Worm (Caenorhabditis elegans) whole organism, mixed stage, embryonic: ENCODE results near the gene Y61A9LA.12.
"Not testable (repeated sequence)": the region's sequence is repeated elsewhere in the genome, so short reads cannot be mapped to it uniquely, and the experiment has no call there.

Experiments
- bed-3 ChIP-seq: fragments of 200-800 bp; sonication (Bioruptor generic); optimal IDR thresholded peaks from 3 replicates; lab custom pipeline; 2018; ENCODE audit warnings: mild to moderate bottlenecking, missing genetic modification characterization, moderate library complexity, missing compliant biosample characterization
- blmp-1 ChIP-seq: fragments of 150-350 bp; optimal IDR thresholded peaks from 2 replicates; lab custom pipeline; 2014; ENCODE audit warnings: missing biosample characterization, missing genetic modification characterization
- ceh-39 ChIP-seq: fragments of 150-350 bp; optimal IDR thresholded peaks from 2 replicates; lab custom pipeline; 2014; ENCODE audit warnings: missing biosample characterization, missing genetic modification characterization
- ceh-43 ChIP-seq: fragments of 200-800 bp; sonication (Bioruptor generic); optimal IDR thresholded peaks from 2 replicates; lab custom pipeline; 2018; ENCODE audit warnings: mild to moderate bottlenecking, missing genetic modification characterization, moderate library complexity, missing compliant biosample characterization
- ceh-83 ChIP-seq: fragments of 200-800 bp; sonication (Bioruptor generic); optimal IDR thresholded peaks from 2 replicates; lab custom pipeline; 2018; ENCODE audit warnings: mild to moderate bottlenecking, missing genetic modification characterization, missing compliant biosample characterization
- ces-1 ChIP-seq: fragments of 150-350 bp; optimal IDR thresholded peaks from 2 replicates; lab custom pipeline; 2014; ENCODE audit warnings: missing biosample characterization, missing genetic modification reagents, missing genetic modification characterization
- cnd-1 ChIP-seq: fragments of 200-800 bp; sonication (Bioruptor generic); optimal IDR thresholded peaks from 2 replicates; lab custom pipeline; 2018; ENCODE audit warnings: mild to moderate bottlenecking, missing genetic modification characterization, missing compliant biosample characterization
- drap-1 ChIP-seq: fragments of 200-800 bp; sonication (Bioruptor generic); optimal IDR thresholded peaks from 3 replicates; lab custom pipeline; 2018; ENCODE audit warnings: mild to moderate bottlenecking, missing genetic modification characterization, missing compliant biosample characterization
- elt-1 ChIP-seq: sonication (generic microtip); optimal IDR thresholded peaks from 2 replicates; lab custom pipeline; 2017; ENCODE audit warnings: missing genetic modification characterization, mild to moderate bottlenecking, missing compliant biosample characterization, antibody characterized with exemption, moderate library complexity, borderline replicate concordance; ENCODE audit not compliant: insufficient read depth
- elt-3 ChIP-seq: fragments of 150-350 bp; optimal IDR thresholded peaks from 2 replicates; lab custom pipeline; 2014; ENCODE audit warnings: missing biosample characterization, missing genetic modification characterization
- flh-1 ChIP-seq: fragments of 200-800 bp; sonication (Bioruptor generic); optimal IDR thresholded peaks from 2 replicates; lab custom pipeline; 2018; ENCODE audit warnings: mild to moderate bottlenecking, missing genetic modification characterization, moderate library complexity, missing compliant biosample characterization
- ham-2 ChIP-seq: fragments of 200-800 bp; sonication (Bioruptor generic); optimal IDR thresholded peaks from 2 replicates; lab custom pipeline; 2018; ENCODE audit warnings: mild to moderate bottlenecking, missing genetic modification characterization, missing compliant biosample characterization
- hlh-1 ChIP-seq: fragments of 150-350 bp; optimal IDR thresholded peaks from 2 replicates; lab custom pipeline; 2014; ENCODE audit warnings: missing biosample characterization, missing genetic modification reagents, missing genetic modification characterization
- lin-13 ChIP-seq: fragments of 150-350 bp; optimal IDR thresholded peaks from 2 replicates; lab custom pipeline; 2014; ENCODE audit warnings: missing biosample characterization, missing genetic modification characterization
- lsy-2 ChIP-seq: fragments of 150-350 bp; optimal IDR thresholded peaks from 2 replicates; lab custom pipeline; 2014; ENCODE audit warnings: missing biosample characterization, missing genetic modification characterization
- mab-5 ChIP-seq: fragments of 150-350 bp; optimal IDR thresholded peaks from 2 replicates; lab custom pipeline; 2014; ENCODE audit warnings: missing biosample characterization, missing genetic modification characterization
- mep-1 ChIP-seq: fragments of 150-350 bp; optimal IDR thresholded peaks from 2 replicates; lab custom pipeline; 2017; ENCODE audit warnings: missing biosample characterization, missing genetic modification reagents, missing genetic modification characterization, inconsistent platforms
- mls-2 ChIP-seq: sonication (generic microtip); optimal IDR thresholded peaks from 2 replicates; lab custom pipeline; 2016; ENCODE audit warnings: mild to moderate bottlenecking, missing genetic modification characterization, moderate library complexity, missing compliant biosample characterization
- nhr-12 ChIP-seq: fragments of 150-350 bp; optimal IDR thresholded peaks from 2 replicates; lab custom pipeline; 2014; ENCODE audit warnings: missing biosample characterization, missing genetic modification characterization
- nhr-2 ChIP-seq: fragments of 150-350 bp; optimal IDR thresholded peaks from 2 replicates; lab custom pipeline; 2014; ENCODE audit warnings: missing biosample characterization, missing genetic modification characterization
- nhr-28 ChIP-seq: fragments of 150-350 bp; optimal IDR thresholded peaks from 2 replicates; lab custom pipeline; 2014; ENCODE audit warnings: missing biosample characterization, missing genetic modification characterization
- nhr-76 ChIP-seq: sonication (generic microtip); optimal IDR thresholded peaks from 2 replicates; lab custom pipeline; 2017; ENCODE audit warnings: missing biosample characterization, missing genetic modification characterization
- pha-4 ChIP-seq: fragments of 150-350 bp; optimal IDR thresholded peaks from 2 replicates; lab custom pipeline; 2018; ENCODE audit warnings: missing biosample characterization, missing genetic modification reagents, missing genetic modification characterization
- sem-2 ChIP-seq: fragments of 200-800 bp; sonication (Bioruptor generic); optimal IDR thresholded peaks from 2 replicates; lab custom pipeline; 2018; ENCODE audit warnings: mild to moderate bottlenecking, missing genetic modification characterization, missing compliant biosample characterization
- sptf-1 ChIP-seq: sonication (generic microtip); optimal IDR thresholded peaks from 2 replicates; lab custom pipeline; 2017; ENCODE audit warnings: mild to moderate bottlenecking, missing genetic modification characterization, moderate library complexity, missing compliant biosample characterization
- tbx-8 ChIP-seq: fragments of 200-800 bp; sonication (Bioruptor generic); optimal IDR thresholded peaks from 2 replicates; lab custom pipeline; 2018; ENCODE audit warnings: mild to moderate bottlenecking, missing genetic modification characterization, moderate library complexity, missing compliant biosample characterization
- unc-120 ChIP-seq: sonication (generic microtip); optimal IDR thresholded peaks from 2 replicates; lab custom pipeline; 2017; ENCODE audit warnings: missing genetic modification characterization, missing compliant biosample characterization; ENCODE audit not compliant: poor library complexity, severe bottlenecking
- unc-39 ChIP-seq: fragments of 150-350 bp; optimal IDR thresholded peaks from 2 replicates; lab custom pipeline; 2014; ENCODE audit warnings: missing biosample characterization, missing genetic modification characterization
- zip-8 ChIP-seq: fragments of 150-350 bp; optimal IDR thresholded peaks from 2 replicates; lab custom pipeline; 2014; ENCODE audit warnings: missing biosample characterization, missing genetic modification characterization
- ztf-11 ChIP-seq: fragments of 150-350 bp; optimal IDR thresholded peaks from 2 replicates; lab custom pipeline; 2014; ENCODE audit warnings: missing biosample characterization, missing genetic modification characterization

The Y61A9LA.12 gene

DNA sequence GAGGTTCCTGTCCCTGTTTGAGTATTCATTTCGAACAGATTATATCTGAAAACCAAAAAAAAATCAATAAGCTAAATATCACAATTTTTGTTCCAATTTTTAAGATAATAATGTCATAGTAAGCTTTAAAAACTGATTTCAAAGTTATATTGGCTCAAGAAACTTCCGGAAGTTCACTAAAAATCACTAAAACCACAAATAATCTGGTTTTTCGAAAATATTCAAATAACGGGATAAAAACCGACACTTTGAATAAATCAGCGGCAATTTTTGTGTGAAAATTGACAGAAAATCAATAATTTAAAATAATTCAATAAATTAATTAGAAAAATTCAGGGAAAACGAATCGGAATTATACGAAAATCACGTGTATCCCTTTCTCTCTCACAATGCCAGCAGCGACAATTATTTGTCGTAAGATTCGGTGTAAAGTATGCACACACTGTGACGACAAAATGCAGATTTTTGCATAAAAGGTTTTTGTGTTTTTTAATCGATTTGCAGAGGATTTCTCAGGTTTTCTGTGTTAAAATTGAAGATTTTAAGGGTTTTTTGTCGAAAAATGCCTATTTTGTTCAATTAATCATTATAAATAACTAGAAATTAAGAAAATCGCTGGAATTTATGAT, 16.4 kb downstream of the Y61A9LA.12 start, which contains the start of gene sut-2:
Gene sut-2, minus strand, starts transcription at position 51 of the 629 bp plus-strand sequence.
- TF ChIP-seq lsy-2 (tag; lab: Kevin White, UChicago) (peak; percentile 7), sptf-1 (tag; lab: Kevin White, UChicago) (no peak), sem-2 (GFP tag; lab: Kevin White, UChicago) (no peak), ces-1 (GFP tag; lab: Kevin White, UChicago) (peak; percentile 69), unc-120 (peak; percentile 85), mep-1 (tag; lab: Kevin White, UChicago) (peak; percentile 7), ham-2 (GFP tag; lab: Kevin White, UChicago) (no peak)

ce11 chrV:4570833-4571232, 17.2 kb downstream of the Y61A9LA.12 start, which contains the start of gene Y61A9LA.3:
Y61A9LA.3 (plus strand) TSS chrV:4571133.
- TF ChIP-seq flh-1 (GFP tag; lab: Kevin White, UChicago) (no peak), nhr-2 (tag; lab: Kevin White, UChicago) (no peak), zip-8 (tag; lab: Kevin White, UChicago) (no peak)

DNA sequence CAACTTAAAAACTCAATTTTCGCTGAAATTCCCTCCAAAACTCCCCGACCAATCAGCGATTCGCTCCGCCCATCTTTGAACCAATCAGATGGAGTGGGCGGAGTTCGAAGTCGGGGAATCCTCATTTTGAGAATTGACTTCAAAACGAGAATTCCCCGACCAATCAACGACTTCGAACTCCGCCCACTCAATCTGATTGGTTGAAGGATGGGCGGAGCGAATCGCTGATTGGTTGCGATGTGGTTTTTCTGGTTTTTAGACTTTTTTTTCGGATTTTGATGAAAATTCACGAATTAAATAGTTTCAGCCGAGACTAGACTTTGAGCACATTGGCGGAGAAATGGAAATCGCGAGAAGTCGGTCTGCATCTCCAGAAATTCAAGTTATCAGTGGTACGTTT, 18.3 kb downstream of the Y61A9LA.12 start:
- no peak for TF ChIP-seq ceh-43 (GFP tag; lab: Kevin White, UChicago)
- TF ChIP-seq mab-5 (tag; lab: Kevin White, UChicago), result no peak
- TF ChIP-seq lsy-2 (tag; lab: Kevin White, UChicago), result no peak
- TF ChIP-seq ceh-39 (tag; lab: Kevin White, UChicago), result no peak
- no peak for TF ChIP-seq elt-3 (tag; lab: Kevin White, UChicago)
- TF ChIP-seq unc-120, result no peak
- no peak for TF ChIP-seq hlh-1 (tag; lab: Kevin White, UChicago)
- TF ChIP-seq sptf-1 (tag; lab: Kevin White, UChicago), result no peak
- no peak for TF ChIP-seq ceh-83 (GFP tag; lab: Kevin White, UChicago)
- no peak for TF ChIP-seq drap-1 (GFP tag; lab: Kevin White, UChicago)
- TF ChIP-seq ztf-11 (tag; lab: Kevin White, UChicago), result no peak
- TF ChIP-seq cnd-1, result no peak
- TF ChIP-seq zip-8 (tag; lab: Kevin White, UChicago), result no peak
- TF ChIP-seq elt-1 (tag; lab: Kevin White, UChicago), result no peak
- no peak for TF ChIP-seq nhr-76 (tag; lab: Kevin White, UChicago)
- TF ChIP-seq bed-3 (GFP tag; lab: Kevin White, UChicago), result no peak
- TF ChIP-seq ces-1 (GFP tag; lab: Kevin White, UChicago), result no peak

- TF ChIP-seq pha-4 (tag; lab: Kevin White, UChicago); nhr-76 (tag; lab: Kevin White, UChicago); tbx-8 (GFP tag; lab: Kevin White, UChicago): not testable (repeated sequence)
These were observed 20.2 kb downstream of the Y61A9LA.12 start, which contains the start of gene hpo-39 for ce11 chrV:4573824-4574223. hpo-39 (minus strand) TSS chrV:4573924.

DNA sequence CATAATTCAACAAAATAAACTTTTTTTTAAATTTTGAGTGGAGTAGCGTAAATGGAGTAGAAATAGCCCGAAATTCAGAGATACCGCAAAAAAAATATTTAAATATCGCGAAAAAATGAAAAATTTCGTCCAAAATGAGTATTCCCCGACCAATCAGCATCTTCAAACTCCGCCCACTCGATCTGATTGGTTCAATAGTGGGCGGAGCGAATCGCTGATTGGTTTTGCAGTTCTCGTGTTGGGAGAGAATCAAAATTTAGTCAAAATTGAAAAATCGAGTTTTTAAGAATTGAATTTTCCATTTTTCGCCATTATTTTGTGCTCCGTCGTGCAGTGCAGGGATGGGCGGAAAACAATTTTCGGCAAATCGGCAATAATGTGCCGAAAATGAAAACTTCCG, 21.8 kb downstream of the Y61A9LA.12 start:
- no peak for TF ChIP-seq unc-39 (tag; lab: Kevin White, UChicago)
- no peak for TF ChIP-seq nhr-28 (tag; lab: Kevin White, UChicago)

DNA sequence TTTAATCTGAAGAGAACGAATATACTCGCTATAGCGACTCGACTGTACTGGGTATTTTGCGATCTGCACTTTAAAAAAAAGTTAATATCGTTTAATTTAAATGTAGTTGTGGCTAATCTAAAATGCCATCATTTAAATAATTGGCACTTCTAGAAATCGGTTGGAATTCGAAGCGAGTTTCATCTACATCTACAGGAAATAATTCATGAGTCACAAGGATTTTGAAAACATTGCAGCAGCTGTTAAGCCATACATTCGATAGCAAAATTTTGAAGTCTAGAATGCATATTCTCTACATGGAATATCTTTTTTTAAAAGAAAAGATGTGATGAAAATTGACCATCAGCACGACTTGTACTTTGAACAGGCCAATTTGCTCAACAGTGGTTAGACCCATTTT, 26.9 kb downstream of the Y61A9LA.12 start:
- TF ChIP-seq nhr-12 (tag; lab: Kevin White, UChicago) (no peak), ceh-39 (tag; lab: Kevin White, UChicago) (no peak), zip-8 (tag; lab: Kevin White, UChicago) (no peak), nhr-2 (tag; lab: Kevin White, UChicago) (no peak), sptf-1 (tag; lab: Kevin White, UChicago) (no peak), blmp-1 (tag; lab: Kevin White, UChicago) (no peak), unc-39 (tag; lab: Kevin White, UChicago) (no peak), pha-4 (tag; lab: Kevin White, UChicago) (no peak), ceh-43 (GFP tag; lab: Kevin White, UChicago) (no peak), lin-13 (tag; lab: Kevin White, UChicago) (no peak), mls-2 (no peak), bed-3 (GFP tag; lab: Kevin White, UChicago) (no peak), mab-5 (tag; lab: Kevin White, UChicago) (no peak), lsy-2 (tag; lab: Kevin White, UChicago) (no peak)
